Fruit fly (Drosophila melanogaster) whole organism, embryonic: ENCODE data around the gene CG3513.
A peak's percentile ranks its signal among the peaks of the same experiment; 100 is the strongest.

ENCODE experiments used
- B-H1 ChIP-seq: fragments of 200-800 bp; sonication (Bioruptor generic); IDR thresholded peaks from 3 replicates; pipeline ENCODE4 v1.3.6; 2022; ENCODE audit warnings: missing biosample characterization, missing genetic modification characterization
- CG10321 ChIP-seq: fragments of 200-800 bp; sonication (Bioruptor generic); IDR thresholded peaks from 2 replicates; pipeline ENCODE4 v1.3.6; 2022; ENCODE audit warnings: missing biosample characterization, missing genetic modification characterization
- CG10431 ChIP-seq: fragments of 200-800 bp; sonication (Bioruptor generic); optimal IDR thresholded peaks from 3 replicates; lab custom pipeline; 2018; ENCODE audit warnings: missing biosample characterization, mild to moderate bottlenecking, missing genetic modification characterization
- CG11560 ChIP-seq: fragments of 200-800 bp; sonication (Bioruptor generic); IDR thresholded peaks from 3 replicates; pipeline ENCODE4 v1.3.6; 2022; ENCODE audit warnings: missing biosample characterization, missing genetic modification characterization
- CG12236 ChIP-seq: fragments of 200-800 bp; sonication (Bioruptor generic); optimal IDR thresholded peaks from 2 replicates; lab custom pipeline; 2016; ENCODE audit warnings: missing biosample characterization, missing genetic modification characterization
- CG12942 ChIP-seq: fragments of 200-800 bp; sonication (Bioruptor generic); optimal IDR thresholded peaks from 3 replicates; lab custom pipeline; 2016; ENCODE audit warnings: missing biosample characterization, missing genetic modification characterization
- CG13296 ChIP-seq: fragments of 200-800 bp; sonication (Bioruptor generic); optimal IDR thresholded peaks from 3 replicates; lab custom pipeline; 2018; ENCODE audit warnings: missing biosample characterization, mild to moderate bottlenecking, missing genetic modification characterization
- CG15011 ChIP-seq: fragments of 200-800 bp; sonication (Bioruptor generic); optimal IDR thresholded peaks from 3 replicates; lab custom pipeline; 2018; ENCODE audit warnings: missing biosample characterization, mild to moderate bottlenecking, missing genetic modification characterization
- CG18262 ChIP-seq: fragments of 200-800 bp; optimal IDR thresholded peaks from 3 replicates; lab custom pipeline; 2019; ENCODE audit warnings: missing biosample characterization, mild to moderate bottlenecking, missing genetic modification characterization, moderate library complexity
- CG30403 ChIP-seq: fragments of 200-800 bp; sonication (Bioruptor generic); optimal IDR thresholded peaks from 3 replicates; lab custom pipeline; 2016; ENCODE audit warnings: missing biosample characterization, missing genetic modification characterization
- CG31388 ChIP-seq: fragments of 200-800 bp; sonication (Bioruptor generic); optimal IDR thresholded peaks from 2 replicates; lab custom pipeline; 2016; ENCODE audit warnings: missing biosample characterization, missing genetic modification characterization
- CG33213 ChIP-seq: fragments of 200-800 bp; sonication (Bioruptor generic); optimal IDR thresholded peaks from 3 replicates; lab custom pipeline; 2016; ENCODE audit warnings: missing biosample characterization, missing genetic modification characterization
- CG34224 ChIP-seq: fragments of 200-800 bp; sonication (Bioruptor generic); IDR thresholded peaks from 3 replicates; pipeline ENCODE4 v1.3.6; 2022; ENCODE audit warnings: missing biosample characterization, missing genetic modification characterization; ENCODE audit not compliant: partially characterized antibody
- CG4328 ChIP-seq: fragments of 200-800 bp; sonication (Bioruptor generic); optimal IDR thresholded peaks from 3 replicates; lab custom pipeline; 2017; ENCODE audit warnings: missing biosample characterization, missing genetic modification reagents, missing genetic modification characterization
- CG4424 ChIP-seq: fragments of 200-800 bp; sonication (Bioruptor generic); optimal IDR thresholded peaks from 3 replicates; lab custom pipeline; 2016; ENCODE audit warnings: missing biosample characterization, missing genetic modification characterization
- CG5245 ChIP-seq: fragments of 200-800 bp; sonication (Bioruptor generic); optimal IDR thresholded peaks from 3 replicates; lab custom pipeline; 2016; ENCODE audit warnings: missing biosample characterization, missing genetic modification characterization
- CG6254 ChIP-seq: fragments of 200-800 bp; sonication (Bioruptor generic); optimal IDR thresholded peaks from 3 replicates; lab custom pipeline; 2017; ENCODE audit warnings: mild to moderate bottlenecking, missing biosample characterization, missing genetic modification reagents, missing genetic modification characterization
- CG6654 ChIP-seq: fragments of 200-800 bp; sonication (Bioruptor generic); optimal IDR thresholded peaks from 2 replicates; lab custom pipeline; 2017; ENCODE audit warnings: missing biosample characterization, mild to moderate bottlenecking, missing genetic modification characterization
- CG6791 ChIP-seq: fragments of 200-800 bp; sonication (Bioruptor generic); IDR thresholded peaks from 3 replicates; pipeline ENCODE4 v1.3.6; 2022; ENCODE audit warnings: missing biosample characterization, missing genetic modification characterization; ENCODE audit not compliant: partially characterized antibody
- CG8089 ChIP-seq: fragments of 200-800 bp; sonication (Bioruptor generic); optimal IDR thresholded peaks from 3 replicates; lab custom pipeline; 2016; ENCODE audit warnings: missing biosample characterization, missing genetic modification characterization
- Dip3 ChIP-seq: fragments of 200-800 bp; sonication (Bioruptor generic); optimal IDR thresholded peaks from 3 replicates; lab custom pipeline; 2016; ENCODE audit warnings: missing biosample characterization, missing genetic modification characterization
- Doc2 ChIP-seq: fragments of 200-800 bp; sonication (Bioruptor generic); IDR thresholded peaks from 2 replicates; pipeline ENCODE4 v1.3.6; 2022; ENCODE audit warnings: missing biosample characterization, missing genetic modification characterization
- HLH3B ChIP-seq: fragments of 200-800 bp; sonication (Bioruptor generic); IDR thresholded peaks from 2 replicates; pipeline ENCODE4 v1.3.6; 2022; ENCODE audit warnings: missing biosample characterization, missing genetic modification characterization
- Hand ChIP-seq: fragments of 200-800 bp; sonication (Bioruptor generic); optimal IDR thresholded peaks from 2 replicates; lab custom pipeline; 2017; ENCODE audit warnings: mild to moderate bottlenecking, missing biosample characterization, missing genetic modification reagents, missing genetic modification characterization
- Hr3 ChIP-seq: fragments of 200-800 bp; sonication (Bioruptor generic); optimal IDR thresholded peaks from 3 replicates; lab custom pipeline; 2016; ENCODE audit warnings: missing biosample characterization, missing genetic modification characterization
- Hr78 ChIP-seq, 2 experiments: fragments of 200-800 bp in 1 of 2; fragments of >200 bp in 1 of 2; sonication (Bioruptor generic) in 1 of 2; optimal IDR thresholded peaks; 2 replicates each; lab custom pipeline; 2017 to 2019; ENCODE audit warnings: missing biosample characterization in 2 of 2, missing genetic modification characterization in 2 of 2, mild to moderate bottlenecking in 1 of 2, moderate library complexity in 1 of 2
- Lpt ChIP-seq: fragments of >200 bp; optimal IDR thresholded peaks from 2 replicates; lab custom pipeline; 2018; ENCODE audit warnings: missing biosample characterization, missing genetic modification characterization
- MESR4 ChIP-seq: fragments of 200-800 bp; sonication (Bioruptor generic); optimal IDR thresholded peaks from 2 replicates; lab custom pipeline; 2018; ENCODE audit warnings: missing biosample characterization, mild to moderate bottlenecking, missing genetic modification characterization, moderate library complexity
- Mes4 ChIP-seq: fragments of 200-800 bp; sonication (Bioruptor generic); optimal IDR thresholded peaks from 2 replicates; lab custom pipeline; 2016; ENCODE audit warnings: missing biosample characterization, missing genetic modification characterization
- Mrtf ChIP-seq: fragments of 200-800 bp; sonication (Bioruptor generic); IDR thresholded peaks from 3 replicates; pipeline ENCODE4 v1.3.6; 2022; ENCODE audit warnings: missing biosample characterization, missing genetic modification characterization
- NK7.1 ChIP-seq: fragments of 200-800 bp; sonication (Bioruptor generic); optimal IDR thresholded peaks from 3 replicates; lab custom pipeline; 2016; ENCODE audit warnings: missing biosample characterization, missing genetic modification characterization
- Nf-YB ChIP-seq: fragments of 200-800 bp; sonication (Bioruptor generic); optimal IDR thresholded peaks from 3 replicates; lab custom pipeline; 2019; ENCODE audit warnings: missing biosample characterization, mild to moderate bottlenecking, missing genetic modification characterization, moderate library complexity
- Nf-YC ChIP-seq: fragments of 200-800 bp; optimal IDR thresholded peaks from 3 replicates; lab custom pipeline; 2019; ENCODE audit warnings: missing biosample characterization, mild to moderate bottlenecking, missing genetic modification characterization, moderate library complexity
- Ravus ChIP-seq: fragments of 200-800 bp; sonication (Bioruptor generic); IDR thresholded peaks from 2 replicates; pipeline ENCODE4 v1.3.6; 2022; ENCODE audit warnings: missing biosample characterization, missing genetic modification characterization
- Sox102F ChIP-seq: fragments of 200-800 bp; sonication (Bioruptor generic); optimal IDR thresholded peaks from 2 replicates; lab custom pipeline; 2018; ENCODE audit warnings: missing biosample characterization, mild to moderate bottlenecking, missing genetic modification characterization, moderate library complexity
- ab ChIP-seq: fragments of 200-800 bp; sonication (Bioruptor generic); optimal IDR thresholded peaks from 2 replicates; lab custom pipeline; 2016; ENCODE audit warnings: missing biosample characterization, missing genetic modification characterization
- ap ChIP-seq: fragments of 200-800 bp; sonication (Bioruptor generic); IDR thresholded peaks from 2 replicates; pipeline ENCODE4 v1.3.6; 2022; ENCODE audit warnings: missing biosample characterization, missing genetic modification characterization
- br ChIP-seq: fragments of >200 bp; optimal IDR thresholded peaks from 2 replicates; lab custom pipeline; 2017
- chinmo ChIP-seq: fragments of 200-800 bp; sonication (Bioruptor generic); IDR thresholded peaks from 4 replicates; pipeline ENCODE4 v1.3.6; 2022; ENCODE audit warnings: missing biosample characterization, missing genetic modification characterization; ENCODE audit not compliant: partially characterized antibody
- corto ChIP-seq: fragments of 200-800 bp; sonication (Bioruptor generic); optimal IDR thresholded peaks from 2 replicates; lab custom pipeline; 2016; ENCODE audit warnings: missing biosample characterization, mild to moderate bottlenecking, missing genetic modification characterization, moderate library complexity
- croc ChIP-seq: fragments of 200-800 bp; sonication (Bioruptor generic); conservative IDR thresholded peaks from 3 replicates; pipeline ENCODE4 v1.3.6; 2022; ENCODE audit warnings: missing biosample characterization, missing genetic modification characterization
- eve ChIP-seq, 2 experiments: fragments of >200 bp; optimal IDR thresholded peaks; 2 replicates each; lab custom pipeline; 2017; ENCODE audit warnings: missing biosample characterization in 2 of 2, missing genetic modification characterization in 2 of 2
- gcm2 ChIP-seq: fragments of 200-800 bp; sonication (Bioruptor generic); optimal IDR thresholded peaks from 2 replicates; lab custom pipeline; 2016; ENCODE audit warnings: missing biosample characterization, missing genetic modification characterization
- gsb ChIP-seq: fragments of 200-800 bp; sonication (Bioruptor generic); IDR thresholded peaks from 2 replicates; pipeline ENCODE4 v1.3.6; 2022; ENCODE audit warnings: missing biosample characterization, missing genetic modification characterization
- hb ChIP-seq: fragments of 200-800 bp; sonication (Bioruptor generic); IDR thresholded peaks from 3 replicates; pipeline ENCODE4 v1.3.6; 2022; ENCODE audit warnings: missing biosample characterization, missing genetic modification characterization; ENCODE audit not compliant: partially characterized antibody
- her ChIP-seq: fragments of 200-800 bp; sonication (Bioruptor generic); optimal IDR thresholded peaks from 2 replicates; lab custom pipeline; 2016; ENCODE audit warnings: missing biosample characterization, missing genetic modification characterization
- insv ChIP-seq, 2 experiments: fragments of 200-800 bp; sonication (Bioruptor generic); optimal IDR thresholded peaks; 3 replicates each; lab custom pipeline; 2016 to 2018; ENCODE audit warnings: missing biosample characterization in 2 of 2, missing genetic modification characterization in 2 of 2
- seq ChIP-seq: fragments of 200-800 bp; sonication (Bioruptor generic); IDR thresholded peaks from 2 replicates; pipeline ENCODE4 v1.3.6; 2022; ENCODE audit warnings: missing biosample characterization, missing genetic modification characterization
- slou ChIP-seq: fragments of 200-800 bp; sonication (Bioruptor generic); optimal IDR thresholded peaks from 3 replicates; lab custom pipeline; 2016; ENCODE audit warnings: missing biosample characterization, missing genetic modification characterization
- usp ChIP-seq: fragments of >200 bp; optimal IDR thresholded peaks from 2 replicates; lab custom pipeline; 2017; ENCODE audit warnings: missing biosample characterization, missing genetic modification characterization
- zen2 ChIP-seq: fragments of 200-800 bp; sonication (Bioruptor generic); IDR thresholded peaks from 3 replicates; pipeline ENCODE4 v1.3.6; 2022; ENCODE audit warnings: missing biosample characterization, missing genetic modification characterization; ENCODE audit not compliant: partially characterized antibody
- zfh1 ChIP-seq: fragments of 200-800 bp; sonication (Bioruptor generic); IDR thresholded peaks from 3 replicates; pipeline ENCODE4 v1.3.6; 2022; ENCODE audit warnings: missing biosample characterization, missing genetic modification characterization

Gene CG3513

dm6 chr2L:3647521-3648172 lies 45.3 kb downstream of the CG3513 start (continued):
- TF ChIP-seq CG10321: no peak
- no peak for TF ChIP-seq slou (GFP tag; lab: Kevin White, UChicago)
- no peak for TF ChIP-seq CG4328
- no peak for TF ChIP-seq Lpt (GFP tag; lab: Kevin White, UChicago)
- no peak for TF ChIP-seq zen2 (GFP tag; lab: Robert Waterston, UW)
- TF ChIP-seq CG30403 (GFP tag; lab: Kevin White, UChicago): no peak
- no peak for TF ChIP-seq gsb (GFP tag; lab: Robert Waterston, UW)
- peak in 1 of 2 experiments; percentile 47 for TF ChIP-seq Hr78 (GFP tag; optimal IDR thresholded peaks at IDR 0.05; lab: Kevin White, UChicago)
- TF ChIP-seq br (lab: Kevin White, UChicago): no peak
- peak; percentile 23 for TF ChIP-seq CG18262 (tag; lab: Kevin White, UChicago)
- TF ChIP-seq ab (GFP tag; lab: Kevin White, UChicago): no peak
- TF ChIP-seq B-H1 (GFP tag; lab: Robert Waterston, UW): no peak
- TF ChIP-seq CG4424 (GFP tag; lab: Kevin White, UChicago): peak; percentile 16
- TF ChIP-seq CG8089 (GFP tag; lab: Kevin White, UChicago): no peak
- TF ChIP-seq CG13296: no peak
- TF ChIP-seq chinmo: no peak
- TF ChIP-seq Hand (GFP tag; lab: Kevin White, UChicago): no peak
- TF ChIP-seq Hr3: no peak
- TF ChIP-seq ap: no peak
- TF ChIP-seq Dip3: no peak
- TF ChIP-seq CG34224 (GFP tag; lab: Robert Waterston, UW): no peak
- no peak for TF ChIP-seq zfh1 (GFP tag; lab: Robert Waterston, UW)
- no peak for TF ChIP-seq CG33213
- no peak for TF ChIP-seq Mes4 (GFP tag; lab: Kevin White, UChicago)
- TF ChIP-seq corto: no peak
- TF ChIP-seq eve (GFP tag; optimal IDR thresholded peaks at IDR 0.05; lab: Kevin White, UChicago): no peak
- no peak for TF ChIP-seq Mrtf (GFP tag; lab: Robert Waterston, UW)
- no peak for TF ChIP-seq CG6254 (GFP tag; lab: Kevin White, UChicago)
- no peak for TF ChIP-seq CG6654
- TF ChIP-seq Nf-YC (tag; lab: Kevin White, UChicago): no peak
- no peak for TF ChIP-seq CG12236 (GFP tag; lab: Kevin White, UChicago)
- TF ChIP-seq Sox102F (GFP tag; lab: Kevin White, UChicago): peak; percentile 14
- TF ChIP-seq CG5245 (GFP tag; lab: Kevin White, UChicago): no peak
- no peak for TF ChIP-seq MESR4 (GFP tag; lab: Kevin White, UChicago)
- TF ChIP-seq CG6791 (GFP tag; lab: Robert Waterston, UW): no peak
- no peak for TF ChIP-seq Ravus
- no peak for TF ChIP-seq CG31388 (GFP tag; lab: Kevin White, UChicago)
- no peak for TF ChIP-seq NK7.1 (GFP tag; lab: Kevin White, UChicago)
- TF ChIP-seq usp (GFP tag; lab: Kevin White, UChicago): no peak
- 0 out of 2 replicates have a peak, but pooled peaks have one; percentile 4 for TF ChIP-seq HLH3B (GFP tag; lab: Robert Waterston, UW)
- no peak for TF ChIP-seq seq (GFP tag; lab: Robert Waterston, UW)
- TF ChIP-seq insv (GFP tag; optimal IDR thresholded peaks at IDR 0.05; lab: Kevin White, UChicago): no peak
- TF ChIP-seq croc (GFP tag; lab: Robert Waterston, UW): no peak
- no peak for TF ChIP-seq Nf-YB (GFP tag; lab: Kevin White, UChicago)
- no peak for TF ChIP-seq CG15011
- no peak for TF ChIP-seq hb (GFP tag; lab: Robert Waterston, UW)
- no peak for TF ChIP-seq CG12942 (GFP tag; lab: Kevin White, UChicago)
- no peak for TF ChIP-seq CG11560 (tag; lab: Robert Waterston, UW)
- TF ChIP-seq gcm2 (GFP tag; lab: Kevin White, UChicago): no peak
- TF ChIP-seq Doc2: no peak
- peak; percentile 43 for TF ChIP-seq CG10431 (GFP tag; lab: Kevin White, UChicago)
- no peak for TF ChIP-seq her (GFP tag; lab: Kevin White, UChicago)
